Worm (Caenorhabditis elegans) whole organism, late embryonic: Measurements from ENCODE around the gene grd-7.

ENCODE experiments used
- C08G9.2 ChIP-seq: sonication (generic microtip); optimal IDR thresholded peaks from 2 replicates; lab custom pipeline; 2016; ENCODE audit warnings: mild to moderate bottlenecking, missing genetic modification characterization, moderate library complexity, missing compliant biosample characterization
- ama-1 ChIP-seq: fragments of 150-350 bp; optimal IDR thresholded peaks from 2 replicates; lab custom pipeline; 2014
- ceh-2 ChIP-seq: sonication (generic microtip); optimal IDR thresholded peaks from 2 replicates; lab custom pipeline; 2016; ENCODE audit warnings: missing genotype, missing genetic modification characterization, missing compliant biosample characterization
- ceh-9 ChIP-seq: sonication (generic microtip); optimal IDR thresholded peaks from 2 replicates; lab custom pipeline; 2016; ENCODE audit warnings: mild to moderate bottlenecking, missing genetic modification characterization, inconsistent platforms, missing compliant biosample characterization
- dve-1 ChIP-seq: sonication (generic microtip); optimal IDR thresholded peaks from 2 replicates; lab custom pipeline; 2017; ENCODE audit warnings: antibody characterized with exemption, mild to moderate bottlenecking, missing genetic modification characterization, missing compliant biosample characterization
- fax-1 ChIP-seq: sonication (generic microtip); optimal IDR thresholded peaks from 2 replicates; lab custom pipeline; 2016; ENCODE audit warnings: missing genotype, missing genetic modification characterization, missing compliant biosample characterization
- fkh-6 ChIP-seq: sonication (generic microtip); optimal IDR thresholded peaks from 2 replicates; lab custom pipeline; 2016; ENCODE audit warnings: missing genetic modification characterization, missing compliant biosample characterization
- lin-11 ChIP-seq: fragments of 200-800 bp; sonication (Bioruptor generic); optimal IDR thresholded peaks from 2 replicates; lab custom pipeline; 2018; ENCODE audit warnings: mild to moderate bottlenecking, missing genetic modification characterization, missing compliant biosample characterization
- mec-3 ChIP-seq: sonication (generic microtip); optimal IDR thresholded peaks from 2 replicates; lab custom pipeline; 2016; ENCODE audit warnings: borderline replicate concordance, missing genetic modification characterization, missing compliant biosample characterization
- npax-4 ChIP-seq: sonication (generic microtip); optimal IDR thresholded peaks from 2 replicates; lab custom pipeline; 2016; ENCODE audit warnings: missing genetic modification characterization, missing compliant biosample characterization
- unc-86 ChIP-seq: sonication (generic microtip); optimal IDR thresholded peaks from 2 replicates; lab custom pipeline; 2016; ENCODE audit warnings: missing genetic modification characterization, missing compliant biosample characterization

ce11 chrX:7256891-7257290 is 12.4 kb downstream of the grd-7 start, which contains the start of gene F46H5.5:
- TF ChIP-seq fax-1 (no peak), dve-1 (tag; lab: Kevin White, UChicago) (no peak), C08G9.2 (tag; lab: Kevin White, UChicago) (no peak), ama-1 (lab: Kevin White, UChicago) (no peak), unc-86 (tag; lab: Kevin White, UChicago) (no peak), lin-11 (tag; lab: Kevin White, UChicago) (no peak), ceh-2 (tag; lab: Kevin White, UChicago) (no peak), fkh-6 (tag; lab: Kevin White, UChicago) (no peak), ceh-9 (tag; lab: Kevin White, UChicago) (no peak), mec-3 (tag; lab: Kevin White, UChicago) (no peak), npax-4 (tag; lab: Kevin White, UChicago) (no peak)
